Worm (Caenorhabditis elegans): ENCODE data around the gene hpk-1.

Gene hpk-1

ce11 chrX:4256761-4257160, 39.7 kb upstream of the hpk-1 start, which contains the start of gene srv-6:
TSS of gene srv-6 (plus strand) at chrX:4257061.
- no peak for TF ChIP-seq fkh-10 (GFP tag; optimal IDR thresholded peaks at IDR 0.05)
- TF ChIP-seq C08G9.2 (tag; optimal IDR thresholded peaks at IDR 0.05), result no peak
- TF ChIP-seq ceh-45 (GFP tag; IDR thresholded peaks at IDR 0.05), result no peak
- TF ChIP-seq Y22D7AL.16 (tag; optimal IDR thresholded peaks at IDR 0.05), result no peak

- no peak for TF ChIP-seq pag-3 (tag; optimal IDR thresholded peaks at IDR 0.05; ENCODE audit: borderline replicate concordance)
- TF ChIP-seq unc-3 (GFP tag; conservative IDR thresholded peaks at IDR 0.05), result no peak
- TF ChIP-seq unc-3 (tag; optimal IDR thresholded peaks at IDR 0.05), result no peak
- no peak for TF ChIP-seq ceh-48 (tag; optimal IDR thresholded peaks at IDR 0.05)
- no peak for TF ChIP-seq pat-9 (tag; optimal IDR thresholded peaks at IDR 0.05)
- TF ChIP-seq dve-1 (tag; optimal IDR thresholded peaks at IDR 0.05), result no peak
- TF ChIP-seq ceh-6 (GFP tag; optimal IDR thresholded peaks at IDR 0.05), result no peak
- TF ChIP-seq eyg-1 (tag; optimal IDR thresholded peaks at IDR 0.05), result no peak
- no peak for TF ChIP-seq ceh-19 (GFP tag; optimal IDR thresholded peaks at IDR 0.05)
- no peak for TF ChIP-seq madf-2 (tag; optimal IDR thresholded peaks at IDR 0.05)
Observed at ce11 chrX:4255366-4255765, 38.3 kb upstream of the hpk-1 start.

ce11 chrX:4254782-4255181, 37.7 kb upstream of the hpk-1 start, which contains the start of gene taf-11.1:
TSS of gene taf-11.1 (plus strand) at chrX:4255170.
- TF ChIP-seq unc-42 (tag; optimal IDR thresholded peaks at IDR 0.05) (peak; percentile 20), nfya-1 (tag; optimal IDR thresholded peaks at IDR 0.05) (peak; percentile 2), C08G9.2 (tag; optimal IDR thresholded peaks at IDR 0.05) (peak; percentile 18), ref-2 (tag; optimal IDR thresholded peaks at IDR 0.05) (no peak), C38D4.7 (GFP tag; optimal IDR thresholded peaks at IDR 0.05) (no peak), ceh-9 (tag; optimal IDR thresholded peaks at IDR 0.05) (no peak), madf-2 (tag; optimal IDR thresholded peaks at IDR 0.05) (no peak), elt-2 (tag; optimal IDR thresholded peaks at IDR 0.05) (peak; percentile 5), ceh-31 (tag; optimal IDR thresholded peaks at IDR 0.05) (peak; percentile 60), ceh-48 (tag; optimal IDR thresholded peaks at IDR 0.05) (peak; percentile 55), syd-9 (tag; optimal IDR thresholded peaks at IDR 0.05) (no peak), lim-6 (tag; optimal IDR thresholded peaks at IDR 0.05) (no peak), ceh-2 (tag; optimal IDR thresholded peaks at IDR 0.05) (peak; percentile 37), ets-4 (tag; optimal IDR thresholded peaks at IDR 0.05) (peak; percentile 37), tbx-2 (tag; optimal IDR thresholded peaks at IDR 0.05) (peak; percentile 29), unc-55 (GFP tag; optimal IDR thresholded peaks at IDR 0.05) (no peak)

- TF ChIP-seq pax-1 (tag; optimal IDR thresholded peaks at IDR 0.05), result no peak
- no peak for TF ChIP-seq ceh-34 (tag; optimal IDR thresholded peaks at IDR 0.05)
- no peak for TF ChIP-seq fkh-10 (GFP tag; optimal IDR thresholded peaks at IDR 0.05)
- no peak for TF ChIP-seq hlh-30 (tag; optimal IDR thresholded peaks at IDR 0.05; ENCODE audit: insufficient read depth)
- TF ChIP-seq gmeb-2 (tag; optimal IDR thresholded peaks at IDR 0.05), result no peak
- TF ChIP-seq pqm-1 (tag; optimal IDR thresholded peaks at IDR 0.05), result no peak
- TF ChIP-seq ceh-22 (tag; optimal IDR thresholded peaks at IDR 0.05), result no peak
- TF ChIP-seq ceh-45 (GFP tag; IDR thresholded peaks at IDR 0.05), result no peak
- TF ChIP-seq ref-2 (tag; optimal IDR thresholded peaks at IDR 0.05), result no peak
- TF ChIP-seq eyg-1 (tag; optimal IDR thresholded peaks at IDR 0.05), result no peak
- no peak for TF ChIP-seq ceh-30 (tag; optimal IDR thresholded peaks at IDR 0.05)
- TF ChIP-seq pat-9 (tag; optimal IDR thresholded peaks at IDR 0.05), result no peak
- TF ChIP-seq dve-1 (tag; optimal IDR thresholded peaks at IDR 0.05), result no peak
- no peak for TF ChIP-seq ceh-19 (GFP tag; optimal IDR thresholded peaks at IDR 0.05)
- TF ChIP-seq zip-5 (tag; optimal IDR thresholded peaks at IDR 0.05), result no peak
- TF ChIP-seq unc-42 (tag; optimal IDR thresholded peaks at IDR 0.05), result no peak
- no peak for TF ChIP-seq ceh-18 (tag; optimal IDR thresholded peaks at IDR 0.05)
- TF ChIP-seq pha-2 (tag; optimal IDR thresholded peaks at IDR 0.05), result no peak
- no peak for TF ChIP-seq unc-86 (tag; optimal IDR thresholded peaks at IDR 0.05)
- TF ChIP-seq ceh-2 (tag; optimal IDR thresholded peaks at IDR 0.05), result no peak
Observed at ce11 chrX:4252047-4252446, 35.0 kb upstream of the hpk-1 start, which contains the start of gene srv-5. TSS of gene srv-5 (plus strand) at chrX:4252347.
